Fruit fly (Drosophila melanogaster) whole organism, larva: Measurements from ENCODE around the gene Toll-4.

Source experiments
- noc ChIP-seq: fragments of 200-800 bp; sonication (Bioruptor generic); optimal IDR thresholded peaks from 3 replicates; lab custom pipeline; 2019; ENCODE audit warnings: missing biosample characterization, mild to moderate bottlenecking, missing genetic modification characterization, moderate library complexity

The Toll-4 gene

dm6 chr2L:9083807-9084206 lies at the start of gene Toll-4:
TSS of gene Toll-4 (plus strand) at chr2L:9084107.
- no peak for TF ChIP-seq noc (tag; lab: Kevin White, UChicago)

- no peak for TF ChIP-seq noc (tag; lab: Kevin White, UChicago)
Observed at dm6 chr2L:9067124-9067523, 16.8 kb upstream of the Toll-4 start.

DNA sequence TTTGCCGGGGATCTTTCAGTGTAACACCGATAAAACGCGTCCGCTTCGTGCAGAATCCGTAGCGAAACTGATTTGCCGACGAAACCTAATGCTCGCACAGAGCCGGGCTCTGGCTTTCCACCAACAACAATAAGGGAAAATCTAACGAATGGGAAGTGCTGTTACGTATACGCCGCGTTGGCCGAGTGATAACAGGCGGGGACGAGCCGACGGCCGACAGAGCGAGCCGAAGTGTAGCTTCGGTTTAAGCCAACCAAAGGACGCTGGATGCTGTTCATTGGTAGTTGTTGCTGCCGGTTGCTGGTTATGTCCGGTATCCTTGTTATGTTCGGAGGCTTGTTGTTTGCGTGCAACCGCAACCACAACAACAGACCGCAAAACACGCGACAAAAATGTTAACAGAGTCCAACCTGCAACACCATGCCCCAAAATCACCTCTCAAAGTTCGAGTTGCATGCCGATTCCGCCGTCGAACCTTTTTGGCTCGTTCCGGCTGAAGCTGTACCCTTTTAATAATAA lies 12.8 kb upstream of the Toll-4 start, which contains the start of gene DIP-zeta:
DIP-zeta (minus strand) TSS at position 71 of the 519 bp plus-strand sequence.
- TF ChIP-seq noc (tag; lab: Kevin White, UChicago): no peak

- no peak for TF ChIP-seq noc (tag; lab: Kevin White, UChicago)
Observed at dm6 chr2L:9076821-9077220, 7.1 kb upstream of the Toll-4 start, which contains the start of gene CG12439. TSS of gene CG12439 (plus strand) at chr2L:9077121.

dm6 chr2L:9082750-9083149 lies 1.2 kb upstream of the Toll-4 start:
- TF ChIP-seq noc (tag; lab: Kevin White, UChicago): no peak

dm6 chr2L:9089543-9090088 lies 5.7 kb downstream of the Toll-4 start:
- TF ChIP-seq noc (tag; lab: Kevin White, UChicago): no peak

dm6 chr2L:9097263-9097662 lies 13.4 kb downstream of the Toll-4 start, which contains the start of gene CG31609:
TSS of gene CG31609 (plus strand) at chr2L:9097563.
- TF ChIP-seq noc (tag; lab: Kevin White, UChicago): no peak

DNA sequence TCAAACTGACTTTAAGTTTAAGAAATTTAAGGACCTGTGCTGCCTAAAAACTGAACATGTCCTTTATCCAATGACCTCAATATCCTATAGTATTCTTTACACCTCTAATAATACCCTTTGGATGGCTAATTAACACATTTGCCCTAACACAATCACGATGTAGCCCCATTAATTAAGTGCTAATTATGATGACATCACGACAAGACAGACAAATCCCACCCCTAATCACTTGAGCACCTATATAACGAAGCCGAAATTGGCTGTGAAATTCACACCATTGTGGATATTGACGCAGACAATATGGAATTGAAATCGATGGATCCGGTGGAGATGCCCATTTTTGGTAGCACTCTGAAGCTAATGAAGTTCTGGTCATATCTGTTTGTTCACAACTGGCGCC lies 27.6 kb downstream of the Toll-4 start, which contains the start of gene Or30a:
Or30a (plus strand) TSS at position 301 of the 400 bp plus-strand sequence.
- no peak for TF ChIP-seq noc (tag; lab: Kevin White, UChicago)

- TF ChIP-seq noc (tag; lab: Kevin White, UChicago): no peak
Observed at dm6 chr2L:9120475-9121309, 36.8 kb downstream of the Toll-4 start.

DNA sequence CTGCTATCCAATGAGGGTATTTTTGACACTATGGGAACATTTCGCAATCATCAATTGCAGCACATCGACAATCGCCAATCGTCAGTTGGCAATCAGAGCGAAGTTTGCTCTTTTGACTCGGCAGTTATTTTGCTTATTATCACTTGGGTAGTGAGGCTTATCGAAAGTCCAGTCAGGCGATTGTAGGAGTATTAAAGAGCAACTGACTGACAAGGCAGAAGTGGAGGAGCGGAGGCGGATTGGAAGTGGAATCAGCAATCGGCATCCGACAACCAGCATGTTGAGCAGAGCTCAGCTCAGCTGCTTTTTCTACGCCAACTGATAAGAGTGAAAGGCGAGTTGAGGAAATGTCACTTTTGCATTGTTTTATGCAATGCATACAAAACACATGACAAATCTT lies 38.5 kb downstream of the Toll-4 start:
- TF ChIP-seq noc (tag; lab: Kevin White, UChicago): no peak

DNA sequence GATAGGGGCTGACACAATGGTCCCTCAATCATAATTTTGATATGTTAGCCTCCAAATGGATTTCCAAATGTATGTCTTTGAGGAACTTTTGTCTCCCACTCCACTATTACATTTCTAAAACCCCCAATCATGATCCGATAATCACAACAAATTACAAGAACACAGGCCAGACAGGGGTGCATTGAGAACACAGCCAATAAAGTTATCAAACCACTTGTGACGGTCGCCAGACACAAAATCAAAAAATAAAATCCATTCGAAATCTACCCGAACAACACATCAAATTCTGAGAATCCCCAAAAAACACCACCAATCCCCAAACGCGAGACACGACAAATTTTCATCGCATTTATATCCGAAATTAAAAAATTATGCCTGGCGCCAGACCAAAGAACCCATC lies 39.8 kb downstream of the Toll-4 start:
- no peak for TF ChIP-seq noc (tag; lab: Kevin White, UChicago)

DNA sequence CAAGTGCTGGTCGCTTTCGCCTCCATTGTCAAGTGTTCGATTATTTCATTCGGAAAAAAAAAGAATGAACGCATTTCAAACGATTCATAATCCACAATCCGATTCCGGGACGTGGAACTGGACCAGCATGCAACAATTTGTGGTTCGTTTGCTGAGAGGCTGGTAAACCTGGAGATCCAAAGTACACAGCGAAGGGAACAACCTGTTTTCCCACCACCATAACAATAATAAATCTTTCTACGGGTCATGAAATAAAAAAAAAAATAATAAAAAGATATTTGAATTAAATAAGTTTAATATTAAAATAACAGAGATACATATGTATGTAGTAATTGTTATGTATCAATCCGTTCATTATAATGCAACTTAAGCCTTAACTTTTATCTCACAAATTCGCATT lies 40.5 kb downstream of the Toll-4 start:
- TF ChIP-seq noc (tag; lab: Kevin White, UChicago): no peak

- peak; percentile 72 for TF ChIP-seq noc (tag; lab: Kevin White, UChicago)
Observed at dm6 chr2L:9125418-9125928, 41.6 kb downstream of the Toll-4 start, which contains the start of gene CG32982. TSS of gene CG32982 (plus strand) at chr2L:9125737.

DNA sequence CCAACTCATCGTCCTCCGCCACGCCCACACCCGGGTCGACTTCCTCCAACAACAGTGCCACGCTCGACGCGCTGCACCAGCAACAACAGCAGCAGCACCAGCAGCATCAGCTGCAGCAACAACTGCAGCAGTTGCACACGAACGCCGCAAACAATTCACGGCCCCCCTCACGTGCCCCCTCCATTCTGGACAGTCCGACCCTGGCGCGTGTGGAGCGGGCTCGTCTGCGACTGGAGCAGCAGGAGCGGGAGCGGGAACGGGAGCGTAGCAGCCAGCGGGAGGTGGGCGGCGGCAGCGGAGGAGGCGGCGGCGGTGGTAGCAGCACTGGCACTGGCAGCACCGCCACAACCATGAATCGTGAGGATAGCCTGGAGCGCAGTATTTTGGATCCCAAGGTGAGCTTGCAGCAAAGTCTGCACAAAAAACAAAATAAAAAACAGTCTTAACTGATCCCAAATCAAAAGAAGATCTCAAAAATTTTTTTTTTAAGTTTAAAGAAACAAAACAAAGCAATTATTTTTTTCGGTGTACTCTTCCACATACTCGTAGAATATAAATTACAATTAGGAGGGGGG lies 43.3 kb downstream of the Toll-4 start:
- no peak for TF ChIP-seq noc (tag; lab: Kevin White, UChicago)

- TF ChIP-seq noc (tag; lab: Kevin White, UChicago): no peak
Observed at dm6 chr2L:9130934-9131333, 47.0 kb downstream of the Toll-4 start.

DNA sequence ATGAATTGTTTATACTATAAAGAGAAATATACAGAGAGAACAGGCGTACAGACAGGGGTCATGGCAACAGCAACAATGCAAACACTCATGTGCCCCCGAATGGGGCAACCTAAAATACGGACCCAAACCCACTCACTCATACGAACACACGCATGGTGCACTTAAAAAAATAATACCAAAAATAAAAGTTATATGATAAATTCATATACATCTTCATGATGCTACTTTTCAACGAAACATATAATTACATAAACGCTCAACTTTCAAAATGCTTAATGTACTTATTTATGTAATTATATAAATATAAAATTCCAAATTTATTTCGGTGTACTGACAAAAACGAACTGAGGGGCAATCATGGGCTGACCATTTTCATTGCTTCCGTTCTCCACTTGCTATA lies 49.3 kb downstream of the Toll-4 start:
- TF ChIP-seq noc (tag; lab: Kevin White, UChicago): no peak
